ENCODE assay signal across 2 worm cellular contexts in genomic region chrV:18008680-18009079, ce11.
A peak's percentile ranks its signal among the peaks of the same experiment; 100 is the strongest.
TF ChIP-seq lines count a peak whose summit lies in the region.

No protein-coding gene starts in this region.

TF ChIP-seq in whole organism, L4 larva, 104 proteins besides CTCF, POLR2A, EP300 and RAD21:
- TF ChIP-seq set-16 (GFP tag; IDR thresholded peaks at IDR 0.05; lab: Robert Waterston, UW) (peak; percentile 60), aha-1 (tag; lab: Kevin White, UChicago) (no peak)

TF ChIP-seq in whole organism, young adult, 124 proteins besides CTCF, POLR2A, EP300 and RAD21:
- TF ChIP-seq zfh-2 (GFP tag; conservative IDR thresholded peaks at IDR 0.05; lab: Robert Waterston, UW) = peak; percentile 54; the same call in 1 of the 2 replicates
- TF ChIP-seq F55B11.4 (tag; optimal IDR thresholded peaks at IDR 0.05; lab: Kevin White, UChicago; ENCODE audit: borderline replicate concordance, insufficient read depth) = no peak
TF ChIP-seq in whole organism, young adult: peak in this region for 1.
